Worm (Caenorhabditis elegans): ENCODE measurements around the gene F55A11.6.

ce11 chrV:11767028-11767427, 9.6 kb upstream of the F55A11.6 start, which contains the start of gene sel-11:
- TF ChIP-seq ama-1 (optimal IDR thresholded peaks at IDR 0.05) (no peak), tra-4 (tag; optimal IDR thresholded peaks at IDR 0.05) (no peak), ceh-13 (GFP tag; optimal IDR thresholded peaks at IDR 0.05) (no peak), ceh-36 (tag; optimal IDR thresholded peaks at IDR 0.05) (no peak), hmbx-1 (tag; optimal IDR thresholded peaks at IDR 0.05) (no peak), tbx-37 (GFP tag; conservative IDR thresholded peaks at IDR 0.05) (no peak), F13C5.2 (tag; optimal IDR thresholded peaks at IDR 0.05) (no peak), tbx-11 (GFP tag; IDR thresholded peaks at IDR 0.05) (no peak)

All from whole organism, early embryonic.